Fruit fly (Drosophila melanogaster) whole organism, pupa: ENCODE results near the gene Srp68.

Experiments used
- CG10348 ChIP-seq: fragments of 200-800 bp; sonication (Bioruptor generic); IDR thresholded peaks from 2 replicates; pipeline ENCODE4 v1.3.6; 2022; ENCODE audit warnings: missing biosample characterization, missing genetic modification characterization
- CG12605 ChIP-seq: fragments of 200-800 bp; sonication (Bioruptor generic); IDR thresholded peaks from 2 replicates; pipeline ENCODE4 v1.3.6; 2022; ENCODE audit warnings: missing biosample characterization, missing genetic modification characterization
- CG13204 ChIP-seq: fragments of 200-800 bp; sonication (Bioruptor generic); optimal IDR thresholded peaks from 2 replicates; lab custom pipeline; 2018; ENCODE audit warnings: missing biosample characterization, mild to moderate bottlenecking, missing genetic modification characterization, moderate library complexity
- CG14655 ChIP-seq: fragments of 200-800 bp; sonication (Bioruptor generic); optimal IDR thresholded peaks from 3 replicates; lab custom pipeline; 2017; ENCODE audit warnings: mild to moderate bottlenecking, missing biosample characterization, missing genetic modification reagents, missing genetic modification characterization
- CG15710 ChIP-seq: fragments of 200-800 bp; sonication (Bioruptor generic); optimal IDR thresholded peaks from 2 replicates; lab custom pipeline; 2018; ENCODE audit warnings: missing biosample characterization, mild to moderate bottlenecking, missing genetic modification characterization, moderate library complexity
- CG17806 ChIP-seq: fragments of 200-800 bp; sonication (Bioruptor generic); optimal IDR thresholded peaks from 2 replicates; lab custom pipeline; 2018; ENCODE audit warnings: missing biosample characterization, mild to moderate bottlenecking, missing genetic modification characterization, moderate library complexity
- CG32121 ChIP-seq: fragments of 200-800 bp; sonication (Bioruptor generic); IDR thresholded peaks from 2 replicates; pipeline ENCODE4 v1.3.6; 2022; ENCODE audit warnings: missing biosample characterization, missing genetic modification characterization
- CG34367 ChIP-seq: fragments of 200-800 bp; sonication (Bioruptor generic); optimal IDR thresholded peaks from 2 replicates; lab custom pipeline; 2018; ENCODE audit warnings: missing biosample characterization, mild to moderate bottlenecking, missing genetic modification characterization
- CG4496 ChIP-seq: fragments of 200-800 bp; sonication (Bioruptor generic); IDR thresholded peaks from 3 replicates; pipeline ENCODE4 v1.3.6; 2022; ENCODE audit warnings: missing biosample characterization, missing genetic modification characterization
- CG8159 ChIP-seq: fragments of 200-800 bp; sonication (Bioruptor generic); optimal IDR thresholded peaks from 3 replicates; lab custom pipeline; 2018; ENCODE audit warnings: missing biosample characterization, mild to moderate bottlenecking, missing genetic modification characterization, moderate library complexity
- CG8301 ChIP-seq: fragments of 200-800 bp; sonication (Bioruptor generic); optimal IDR thresholded peaks from 2 replicates; lab custom pipeline; 2018; ENCODE audit warnings: missing biosample characterization, mild to moderate bottlenecking, missing genetic modification characterization
- CG9948 ChIP-seq: fragments of 200-800 bp; sonication (Bioruptor generic); optimal IDR thresholded peaks from 2 replicates; lab custom pipeline; 2018; ENCODE audit warnings: missing biosample characterization, mild to moderate bottlenecking, missing genetic modification characterization, moderate library complexity
- D1 ChIP-seq: fragments of 200-800 bp; sonication (Bioruptor generic); optimal IDR thresholded peaks from 2 replicates; lab custom pipeline; 2018; ENCODE audit warnings: missing biosample characterization, mild to moderate bottlenecking, missing genetic modification characterization, moderate library complexity
- EcR ChIP-seq: fragments of 200-800 bp; sonication (Bioruptor generic); optimal IDR thresholded peaks from 3 replicates; lab custom pipeline; 2019; ENCODE audit warnings: missing biosample characterization, missing genetic modification characterization, mild to moderate bottlenecking, moderate library complexity, missing genetic modification reagents
- Ets98B ChIP-seq: fragments of 200-800 bp; sonication (Bioruptor generic); IDR thresholded peaks from 2 replicates; pipeline ENCODE4 v1.3.6; 2022; ENCODE audit warnings: missing biosample characterization, missing genetic modification characterization
- Pif1A ChIP-seq: fragments of 200-800 bp; sonication (Bioruptor generic); optimal IDR thresholded peaks from 3 replicates; lab custom pipeline; 2016; ENCODE audit warnings: missing biosample characterization, missing genetic modification characterization
- Pif1B ChIP-seq: fragments of 200-800 bp; sonication (Bioruptor generic); optimal IDR thresholded peaks from 3 replicates; lab custom pipeline; 2016; ENCODE audit warnings: missing biosample characterization, missing genetic modification characterization
- Snoo ChIP-seq: fragments of 200-800 bp; sonication (Bioruptor generic); optimal IDR thresholded peaks from 3 replicates; lab custom pipeline; 2017; ENCODE audit warnings: missing biosample characterization, mild to moderate bottlenecking, missing genetic modification characterization, inconsistent platforms
- fd96Ca ChIP-seq: fragments of 200-800 bp; sonication (Bioruptor generic); IDR thresholded peaks from 3 replicates; pipeline ENCODE4 v1.3.6; 2022; ENCODE audit warnings: missing biosample characterization, missing genetic modification characterization
- gl ChIP-seq: fragments of 200-800 bp; sonication (Bioruptor generic); optimal IDR thresholded peaks from 2 replicates; lab custom pipeline; 2018; ENCODE audit warnings: missing biosample characterization, mild to moderate bottlenecking, missing genetic modification characterization
- rn ChIP-seq: fragments of 200-800 bp; sonication (Bioruptor generic); IDR thresholded peaks from 2 replicates; pipeline ENCODE4 v1.3.6; 2022; ENCODE audit warnings: missing biosample characterization, missing genetic modification characterization

Srp68 gene

dm6 chr3L:8953962-8954647 lies 20.7 kb upstream of the Srp68 start, which contains the start of the genes CG43783 and orb2:
Gene CG43783, minus strand, starts transcription at chr3L:8954272.
Gene orb2, minus strand, starts transcription at chr3L:8954463.
- TF ChIP-seq gl (tag; lab: Kevin White, UChicago) (no peak), Snoo (tag; lab: Kevin White, UChicago) (no peak), Pif1B (no peak)

dm6 chr3L:8954648-8955033 lies 20.2 kb upstream of the Srp68 start, which contains the start of gene GNBP3:
Gene GNBP3, plus strand, starts transcription at chr3L:8955021.
- peak; percentile 93 for TF ChIP-seq CG8301 (tag; lab: Kevin White, UChicago)
- TF ChIP-seq Pif1A (GFP tag; lab: Kevin White, UChicago): no peak
- TF ChIP-seq Snoo (tag; lab: Kevin White, UChicago): peak; percentile 96
- peak; percentile 89 for TF ChIP-seq CG12605 (GFP tag; lab: Robert Waterston, UW)
- peak; percentile 92 for TF ChIP-seq CG4496 (GFP tag; lab: Robert Waterston, UW)
- TF ChIP-seq CG8159 (tag; lab: Kevin White, UChicago): peak; percentile 94
- TF ChIP-seq CG10348 (GFP tag; lab: Robert Waterston, UW): no peak
- peak; percentile 84 for TF ChIP-seq CG13204 (GFP tag; lab: Kevin White, UChicago)
- peak; percentile 85 for TF ChIP-seq EcR (GFP tag; lab: Kevin White, UChicago)
- TF ChIP-seq CG17806 (tag; lab: Kevin White, UChicago): peak; percentile 92
- peak; percentile 88 for TF ChIP-seq CG15710
- TF ChIP-seq Ets98B: peak; percentile 90
- peak; percentile 91 for TF ChIP-seq fd96Ca (GFP tag; lab: Robert Waterston, UW)
- TF ChIP-seq CG34367: peak; percentile 88
- peak; percentile 83 for TF ChIP-seq gl (tag; lab: Kevin White, UChicago)
- peak; percentile 97 for TF ChIP-seq Pif1B
- peak; percentile 42; the same call in 1 of the 2 replicates for TF ChIP-seq rn (GFP tag; lab: Robert Waterston, UW)
- peak; percentile 88 for TF ChIP-seq CG9948 (tag; lab: Kevin White, UChicago)
- TF ChIP-seq CG14655: peak; percentile 95
- peak; percentile 20; the same call in 1 of the 2 replicates for TF ChIP-seq CG32121 (GFP tag; lab: Robert Waterston, UW)
- TF ChIP-seq D1 (tag; lab: Kevin White, UChicago): no peak

dm6 chr3L:8955199-8955598 lies 19.6 kb upstream of the Srp68 start:
- TF ChIP-seq EcR (GFP tag; lab: Kevin White, UChicago): no peak
- TF ChIP-seq CG32121 (GFP tag; lab: Robert Waterston, UW): no peak
- TF ChIP-seq fd96Ca (GFP tag; lab: Robert Waterston, UW): no peak

- no peak for TF ChIP-seq CG14655
- no peak for TF ChIP-seq CG10348 (GFP tag; lab: Robert Waterston, UW)
- no peak for TF ChIP-seq CG9948 (tag; lab: Kevin White, UChicago)
- no peak for TF ChIP-seq fd96Ca (GFP tag; lab: Robert Waterston, UW)
- TF ChIP-seq CG12605 (GFP tag; lab: Robert Waterston, UW): no peak
- no peak for TF ChIP-seq rn (GFP tag; lab: Robert Waterston, UW)
- no peak for TF ChIP-seq Snoo (tag; lab: Kevin White, UChicago)
- no peak for TF ChIP-seq D1 (tag; lab: Kevin White, UChicago)
- TF ChIP-seq gl (tag; lab: Kevin White, UChicago): no peak
- no peak for TF ChIP-seq CG15710
- TF ChIP-seq Ets98B: no peak
- TF ChIP-seq Pif1A (GFP tag; lab: Kevin White, UChicago): no peak
- TF ChIP-seq CG4496 (GFP tag; lab: Robert Waterston, UW): no peak
- TF ChIP-seq CG13204 (GFP tag; lab: Kevin White, UChicago): no peak
- TF ChIP-seq CG34367: no peak
- TF ChIP-seq EcR (GFP tag; lab: Kevin White, UChicago): no peak
- TF ChIP-seq Pif1B: no peak
- TF ChIP-seq CG32121 (GFP tag; lab: Robert Waterston, UW): no peak
- TF ChIP-seq CG8159 (tag; lab: Kevin White, UChicago): no peak
- no peak for TF ChIP-seq CG17806 (tag; lab: Kevin White, UChicago)
- TF ChIP-seq, all 21 proteins: peak for 0
These were observed 18.2 kb upstream of the Srp68 start, which contains the start of gene mRpL12 for dm6 chr3L:8956669-8957068. Gene mRpL12, plus strand, starts transcription at chr3L:8956791.

- TF ChIP-seq CG8301 (tag; lab: Kevin White, UChicago) (no peak), CG34367 (no peak)
These were observed 16.3 kb upstream of the Srp68 start, which contains the start of gene CG13313 for dm6 chr3L:8958557-8958956. Gene CG13313, plus strand, starts transcription at chr3L:8958857.

- TF ChIP-seq CG34367: no peak
These were observed 10.4 kb upstream of the Srp68 start, which contains the start of gene ValRS-m for dm6 chr3L:8964458-8964857. Gene ValRS-m, minus strand, starts transcription at chr3L:8964769.
